Fruit fly (Drosophila melanogaster) whole organism, prepupa: Measurements from ENCODE around the gene Ptpmeg.

Experiments
- CG10631 ChIP-seq: fragments of 200-800 bp; sonication (Bioruptor generic); optimal IDR thresholded peaks from 2 replicates; lab custom pipeline; 2016; ENCODE audit warnings: missing biosample characterization, missing genetic modification characterization
- CG10669 ChIP-seq: fragments of 200-800 bp; sonication (Bioruptor generic); optimal IDR thresholded peaks from 3 replicates; lab custom pipeline; 2018; ENCODE audit warnings: missing biosample characterization, mild to moderate bottlenecking, missing genetic modification characterization, moderate library complexity
- CG11294 ChIP-seq: fragments of 200-800 bp; sonication (Bioruptor generic); IDR thresholded peaks from 2 replicates; pipeline ENCODE4 v1.3.6; 2022; ENCODE audit warnings: missing biosample characterization, missing genetic modification characterization
- CG11902 ChIP-seq: fragments of 200-800 bp; sonication (Bioruptor generic); optimal IDR thresholded peaks from 3 replicates; lab custom pipeline; 2016; ENCODE audit warnings: missing biosample characterization, missing genetic modification characterization
- CG15336 ChIP-seq: fragments of 200-800 bp; sonication (Bioruptor generic); IDR thresholded peaks from 2 replicates; pipeline ENCODE4 v1.3.6; 2022; ENCODE audit warnings: missing biosample characterization, missing genetic modification characterization
- CG3032 ChIP-seq: fragments of 200-800 bp; optimal IDR thresholded peaks from 2 replicates; lab custom pipeline; 2019; ENCODE audit warnings: missing biosample characterization, mild to moderate bottlenecking, missing genetic modification characterization, moderate library complexity
- CG31627 ChIP-seq: fragments of 200-800 bp; sonication (Bioruptor generic); optimal IDR thresholded peaks from 3 replicates; lab custom pipeline; 2016; ENCODE audit warnings: missing biosample characterization, missing genetic modification characterization
- CG32006 ChIP-seq: fragments of 200-800 bp; sonication (Bioruptor generic); optimal IDR thresholded peaks from 3 replicates; lab custom pipeline; 2017; ENCODE audit warnings: missing biosample characterization, mild to moderate bottlenecking, missing genetic modification characterization
- CG34406 ChIP-seq: fragments of 200-800 bp; sonication (Bioruptor generic); optimal IDR thresholded peaks from 3 replicates; lab custom pipeline; 2016; ENCODE audit warnings: missing biosample characterization, missing genetic modification characterization
- CG3919 ChIP-seq: fragments of 200-800 bp; sonication (Bioruptor generic); optimal IDR thresholded peaks from 3 replicates; lab custom pipeline; 2016; ENCODE audit warnings: missing biosample characterization, missing genetic modification characterization
- CG4318 ChIP-seq: fragments of 200-800 bp; sonication (Bioruptor generic); optimal IDR thresholded peaks from 3 replicates; lab custom pipeline; 2017; ENCODE audit warnings: missing biosample characterization, mild to moderate bottlenecking, missing genetic modification characterization
- CG6163 ChIP-seq: fragments of 200-800 bp; sonication (Bioruptor generic); IDR thresholded peaks from 3 replicates; pipeline ENCODE4 v1.3.6; 2022; ENCODE audit warnings: missing biosample characterization, missing genetic modification characterization
- CG6792 ChIP-seq: fragments of 200-800 bp; sonication (Bioruptor generic); optimal IDR thresholded peaks from 3 replicates; lab custom pipeline; 2016; ENCODE audit warnings: missing biosample characterization, missing genetic modification characterization
- CG6808 ChIP-seq: fragments of 200-800 bp; sonication (Bioruptor generic); optimal IDR thresholded peaks from 3 replicates; lab custom pipeline; 2017; ENCODE audit warnings: missing biosample characterization, missing genetic modification characterization, mild to moderate bottlenecking, moderate library complexity, missing genetic modification reagents
- CG7368 ChIP-seq: fragments of 200-800 bp; sonication (Bioruptor generic); optimal IDR thresholded peaks from 3 replicates; lab custom pipeline; 2016; ENCODE audit warnings: missing biosample characterization, missing genetic modification characterization
- CG8319 ChIP-seq: fragments of 200-800 bp; sonication (Bioruptor generic); optimal IDR thresholded peaks from 3 replicates; lab custom pipeline; 2016; ENCODE audit warnings: missing biosample characterization, missing genetic modification characterization
- CG8632 ChIP-seq: fragments of 200-800 bp; sonication (Bioruptor generic); optimal IDR thresholded peaks from 3 replicates; lab custom pipeline; 2016; ENCODE audit warnings: missing biosample characterization, missing genetic modification characterization
- Eip78C ChIP-seq: fragments of 200-800 bp; sonication (Bioruptor generic); peaks from one replicate; lab custom pipeline; 2016; ENCODE audit warnings: missing biosample characterization, missing genetic modification characterization
- Eip93F ChIP-seq: fragments of 200-800 bp; sonication (Bioruptor generic); optimal IDR thresholded peaks from 2 replicates; lab custom pipeline; 2016; ENCODE audit warnings: missing biosample characterization, mild to moderate bottlenecking, missing genetic modification characterization
- Ets21C ChIP-seq: fragments of 200-800 bp; sonication (Bioruptor generic); optimal IDR thresholded peaks from 3 replicates; lab custom pipeline; 2016; ENCODE audit warnings: missing biosample characterization, missing genetic modification characterization
- Hr38 ChIP-seq: sonication (Bioruptor generic); optimal IDR thresholded peaks from 2 replicates; lab custom pipeline; 2016; ENCODE audit warnings: missing biosample characterization, missing genetic modification characterization
- Hr4 ChIP-seq: fragments of 200-800 bp; sonication (Bioruptor generic); optimal IDR thresholded peaks from 3 replicates; lab custom pipeline; 2016; ENCODE audit warnings: missing biosample characterization, missing genetic modification characterization
- Sox102F ChIP-seq: fragments of 200-800 bp; sonication (Bioruptor generic); optimal IDR thresholded peaks from 2 replicates; lab custom pipeline; 2016; ENCODE audit warnings: missing biosample characterization, mild to moderate bottlenecking, missing genetic modification characterization
- Sox14 ChIP-seq: fragments of 200-800 bp; sonication (Bioruptor generic); optimal IDR thresholded peaks from 3 replicates; lab custom pipeline; 2016; ENCODE audit warnings: missing biosample characterization, missing genetic modification characterization
- dsx ChIP-seq: fragments of 200-800 bp; optimal IDR thresholded peaks from 3 replicates; lab custom pipeline; 2019; ENCODE audit warnings: missing biosample characterization, mild to moderate bottlenecking, missing genetic modification characterization, moderate library complexity; ENCODE audit not compliant: poor library complexity, severe bottlenecking
- eg ChIP-seq: fragments of 200-800 bp; sonication (Bioruptor generic); IDR thresholded peaks from 3 replicates; pipeline ENCODE4 v1.3.6; 2022; ENCODE audit warnings: missing biosample characterization, missing genetic modification characterization
- esn ChIP-seq: fragments of 200-800 bp; sonication (Bioruptor generic); optimal IDR thresholded peaks from 2 replicates; lab custom pipeline; 2016; ENCODE audit warnings: missing biosample characterization, mild to moderate bottlenecking, missing genetic modification characterization, moderate library complexity
- fd59A ChIP-seq: fragments of 200-800 bp; sonication (Bioruptor generic); optimal IDR thresholded peaks from 2 replicates; lab custom pipeline; 2017; ENCODE audit warnings: missing biosample characterization, mild to moderate bottlenecking, missing genetic modification characterization, missing genetic modification reagents
- fkh ChIP-seq: fragments of 200-800 bp; sonication (Bioruptor generic); optimal IDR thresholded peaks from 3 replicates; lab custom pipeline; 2017; ENCODE audit warnings: missing biosample characterization, mild to moderate bottlenecking, missing genetic modification characterization, moderate library complexity
- lz ChIP-seq: fragments of 200-800 bp; sonication (Bioruptor generic); optimal IDR thresholded peaks from 3 replicates; lab custom pipeline; 2016; ENCODE audit warnings: missing biosample characterization, missing genetic modification characterization
- salr ChIP-seq, 2 experiments: fragments of 200-800 bp; sonication (Bioruptor generic); optimal IDR thresholded peaks; 3 replicates each; lab custom pipeline; 2016 to 2018; ENCODE audit warnings: missing biosample characterization in 2 of 2, missing genetic modification characterization in 2 of 2, mild to moderate bottlenecking in 1 of 2
- spab ChIP-seq: fragments of 200-800 bp; sonication (Bioruptor generic); optimal IDR thresholded peaks from 2 replicates; lab custom pipeline; 2017; ENCODE audit warnings: missing biosample characterization, mild to moderate bottlenecking, missing genetic modification characterization, missing genetic modification reagents
- ss ChIP-seq, 2 experiments: fragments of 200-800 bp; sonication (Bioruptor generic); optimal IDR thresholded peaks; 2 replicates in 1 of 2; 3 replicates in 1 of 2; lab custom pipeline; 2017 to 2018; ENCODE audit warnings: mild to moderate bottlenecking in 2 of 2, missing biosample characterization in 2 of 2, missing genetic modification characterization in 2 of 2, moderate library complexity in 1 of 2
- svp ChIP-seq: fragments of 200-800 bp; sonication (Bioruptor generic); peaks from one replicate; lab custom pipeline; 2016; ENCODE audit warnings: missing biosample characterization, missing genetic modification characterization
- topi ChIP-seq: fragments of 200-800 bp; sonication (Bioruptor generic); optimal IDR thresholded peaks from 3 replicates; lab custom pipeline; 2016; ENCODE audit warnings: missing biosample characterization, missing genetic modification characterization

The Ptpmeg gene

DNA sequence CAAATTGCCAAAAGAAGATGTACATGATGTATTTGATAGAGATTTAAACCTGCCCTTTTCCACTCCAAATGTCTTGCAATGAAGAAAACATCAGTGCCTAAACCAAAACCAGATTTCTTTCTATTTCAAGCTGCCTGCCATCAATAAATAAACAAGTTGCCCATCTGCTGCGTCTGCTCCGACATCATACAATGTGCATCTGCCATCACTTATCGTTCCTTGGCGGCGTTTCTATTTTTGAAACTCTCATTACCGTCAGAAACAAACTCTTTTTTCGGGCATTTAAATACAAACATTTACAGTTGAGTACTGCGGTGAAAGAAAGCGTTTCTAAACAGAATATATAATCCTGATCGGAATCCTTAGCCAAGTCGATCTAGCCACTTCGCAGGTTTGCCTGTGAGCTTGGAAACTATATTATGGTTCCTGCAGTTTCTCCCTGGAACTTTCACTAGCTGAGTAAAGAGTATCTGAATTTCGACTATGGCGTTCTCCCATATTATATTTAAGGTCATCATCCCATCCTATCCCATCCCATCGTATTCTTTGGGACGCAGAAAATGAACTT, 33.0 kb upstream of the Ptpmeg start:
- TF ChIP-seq CG3919 (GFP tag; lab: Kevin White, UChicago): peak; percentile 24
- peak; percentile 61 for TF ChIP-seq Eip78C (GFP tag; lab: Kevin White, UChicago)
- 0 out of 2 replicates have a peak, but pooled peaks have one; percentile 8 for TF ChIP-seq CG15336 (GFP tag; lab: Robert Waterston, UW)
- TF ChIP-seq CG3032: no peak
- TF ChIP-seq CG32006 (GFP tag; lab: Kevin White, UChicago): peak; percentile 14
- no peak for TF ChIP-seq CG6792 (GFP tag; lab: Kevin White, UChicago)
- TF ChIP-seq Sox102F (GFP tag; lab: Kevin White, UChicago): no peak
- TF ChIP-seq Ets21C (GFP tag; lab: Kevin White, UChicago): no peak
- no peak for TF ChIP-seq CG7368 (GFP tag; lab: Kevin White, UChicago)
- TF ChIP-seq CG10631 (GFP tag; lab: Kevin White, UChicago): peak; percentile 4
- TF ChIP-seq CG6808 (GFP tag; lab: Kevin White, UChicago): peak; percentile 17

DNA sequence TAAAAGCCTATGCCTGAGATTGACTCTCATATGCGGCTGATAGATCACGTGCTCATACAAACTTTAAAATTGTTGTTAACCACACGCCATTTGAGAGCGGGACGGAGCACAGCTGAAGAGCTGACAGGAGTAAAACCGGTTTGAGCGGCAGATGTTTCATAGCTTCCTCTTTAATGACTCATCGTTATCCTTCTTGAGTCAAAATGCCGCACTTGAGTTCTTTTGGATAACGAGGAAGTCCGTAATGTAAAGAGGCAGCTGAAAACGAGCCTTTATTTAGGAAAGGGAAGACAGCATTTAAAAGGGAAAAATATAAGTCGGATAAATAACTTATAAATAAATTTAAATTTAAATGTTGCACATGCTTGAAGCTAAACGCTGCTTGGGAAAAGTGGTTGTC, 30.7 kb upstream of the Ptpmeg start:
- no peak for TF ChIP-seq esn (GFP tag; lab: Kevin White, UChicago)
- TF ChIP-seq CG34406 (GFP tag; lab: Kevin White, UChicago): no peak
- TF ChIP-seq CG4318 (GFP tag; lab: Kevin White, UChicago): no peak
- TF ChIP-seq fd59A (GFP tag; lab: Kevin White, UChicago): no peak
- TF ChIP-seq Hr4: no peak
- TF ChIP-seq Eip93F (GFP tag; lab: Kevin White, UChicago): no peak
- TF ChIP-seq ss (GFP tag; optimal IDR thresholded peaks at IDR 0.05; lab: Kevin White, UChicago): peak in 1 of 2 experiments; percentile 6
- TF ChIP-seq fkh (GFP tag; lab: Kevin White, UChicago): no peak

DNA sequence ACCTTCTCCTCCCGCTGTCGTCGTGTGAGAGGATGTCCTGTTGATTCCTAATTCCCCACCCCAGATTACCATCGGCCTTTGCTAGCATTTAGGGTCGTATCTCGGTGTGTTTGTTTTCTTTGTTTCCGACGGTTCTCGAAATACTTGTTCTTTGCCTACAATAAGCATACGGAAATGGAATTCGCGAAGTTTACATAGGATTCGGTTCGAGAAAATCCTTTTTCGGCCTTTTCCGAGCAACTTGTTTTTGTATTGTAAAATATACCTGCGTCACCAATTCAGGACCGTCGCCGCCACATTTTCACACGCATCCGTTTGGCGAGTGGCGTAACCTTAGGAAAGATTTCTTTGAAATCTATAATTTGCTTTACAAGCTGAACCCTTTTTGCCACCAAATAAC, 29.4 kb upstream of the Ptpmeg start:
- TF ChIP-seq dsx (GFP tag; lab: Kevin White, UChicago) (no peak), CG34406 (GFP tag; lab: Kevin White, UChicago) (no peak), CG6163 (GFP tag; lab: Robert Waterston, UW) (no peak), Hr38 (GFP tag; lab: Kevin White, UChicago) (no peak), fd59A (GFP tag; lab: Kevin White, UChicago) (no peak), CG10669 (GFP tag; lab: Kevin White, UChicago) (no peak), esn (GFP tag; lab: Kevin White, UChicago) (no peak), CG11902 (GFP tag; lab: Kevin White, UChicago) (no peak), CG31627 (GFP tag; lab: Kevin White, UChicago) (no peak), CG11294 (GFP tag; lab: Robert Waterston, UW) (no peak), spab (no peak), Sox14 (GFP tag; lab: Kevin White, UChicago) (no peak), lz (GFP tag; lab: Kevin White, UChicago) (no peak), CG8319 (no peak), topi (no peak), CG8632 (no peak), eg (GFP tag; lab: Robert Waterston, UW) (no peak)

DNA sequence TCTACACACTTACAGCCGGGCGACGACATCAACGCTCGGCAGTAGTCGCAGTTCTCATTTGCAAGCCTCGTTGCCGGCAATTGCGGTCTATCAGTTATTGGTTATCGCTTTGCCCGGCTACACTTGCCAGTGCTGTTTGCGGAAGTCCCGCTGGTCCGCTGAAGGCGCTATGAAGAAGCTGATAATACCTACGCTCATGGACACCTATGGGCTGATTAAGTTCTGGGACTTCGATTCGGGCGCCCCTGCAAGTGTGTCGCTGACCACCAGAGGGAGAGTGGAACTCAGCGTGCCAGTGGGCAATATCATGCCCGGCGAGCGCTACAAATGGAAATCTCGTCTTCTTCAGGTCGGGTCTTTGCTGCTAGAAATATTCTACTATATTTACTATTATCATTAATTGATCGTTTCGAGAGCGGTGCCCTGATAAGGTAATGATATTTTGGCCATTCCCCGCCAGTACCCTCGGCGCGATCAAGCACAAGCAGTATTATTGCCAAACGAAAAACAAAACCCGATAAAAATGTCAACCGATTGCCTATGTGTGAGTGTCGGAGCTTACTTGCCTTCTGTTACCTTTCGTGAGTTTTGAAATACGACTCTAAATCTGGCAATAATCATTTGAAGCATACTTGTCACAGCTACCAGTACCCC, 27.8 kb upstream of the Ptpmeg start:
- TF ChIP-seq salr (GFP tag; optimal IDR thresholded peaks at IDR 0.05; lab: Kevin White, UChicago) (no peak), svp (GFP tag; lab: Kevin White, UChicago) (peak; percentile 71)
